Worm (Caenorhabditis elegans): ENCODE results near the gene fipr-3.

The fipr-3 gene

ce11 chrX:14453735-14454134 lies 30.5 kb downstream of the fipr-3 start, which contains the start of gene F23D12.7:
Gene F23D12.7 (minus strand): TSS chrX:14453835.
- no peak for TF ChIP-seq nhr-21 (tag; optimal IDR thresholded peaks at IDR 0.05)
- TF ChIP-seq sma-3 (GFP tag; optimal IDR thresholded peaks at IDR 0.05), result no peak
- no peak for TF ChIP-seq elt-3 (tag; optimal IDR thresholded peaks at IDR 0.05)
- no peak for TF ChIP-seq dmd-4 (tag; optimal IDR thresholded peaks at IDR 0.05)
- TF ChIP-seq nhr-129 (tag; optimal IDR thresholded peaks at IDR 0.05), result no peak
- no peak for TF ChIP-seq mab-5 (tag; optimal IDR thresholded peaks at IDR 0.05)
- no peak for TF ChIP-seq R02D3.7 (tag; optimal IDR thresholded peaks at IDR 0.05)
- no peak for TF ChIP-seq ama-1 (optimal IDR thresholded peaks at IDR 0.05)
- no peak for TF ChIP-seq ztf-4 (tag; optimal IDR thresholded peaks at IDR 0.05)
- TF ChIP-seq ceh-82 (tag; optimal IDR thresholded peaks at IDR 0.05), result no peak
- no peak for TF ChIP-seq mbf-1 (tag; optimal IDR thresholded peaks at IDR 0.05)
- TF ChIP-seq nhr-237 (tag; optimal IDR thresholded peaks at IDR 0.05), result no peak
- no peak for TF ChIP-seq skn-1 (tag; optimal IDR thresholded peaks at IDR 0.05)
- no peak for TF ChIP-seq nhr-10 (tag; optimal IDR thresholded peaks at IDR 0.05)
- TF ChIP-seq unc-55 (GFP tag; optimal IDR thresholded peaks at IDR 0.05), result no peak
- TF ChIP-seq blmp-1 (tag; optimal IDR thresholded peaks at IDR 0.05; ENCODE audit: insufficient read depth), result no peak
- TF ChIP-seq ZK546.5 (tag; optimal IDR thresholded peaks at IDR 0.05), result no peak
- no peak for TF ChIP-seq aly-2 (tag; optimal IDR thresholded peaks at IDR 0.05)
- no peak for TF ChIP-seq alr-1 (tag; optimal IDR thresholded peaks at IDR 0.05)

DNA sequence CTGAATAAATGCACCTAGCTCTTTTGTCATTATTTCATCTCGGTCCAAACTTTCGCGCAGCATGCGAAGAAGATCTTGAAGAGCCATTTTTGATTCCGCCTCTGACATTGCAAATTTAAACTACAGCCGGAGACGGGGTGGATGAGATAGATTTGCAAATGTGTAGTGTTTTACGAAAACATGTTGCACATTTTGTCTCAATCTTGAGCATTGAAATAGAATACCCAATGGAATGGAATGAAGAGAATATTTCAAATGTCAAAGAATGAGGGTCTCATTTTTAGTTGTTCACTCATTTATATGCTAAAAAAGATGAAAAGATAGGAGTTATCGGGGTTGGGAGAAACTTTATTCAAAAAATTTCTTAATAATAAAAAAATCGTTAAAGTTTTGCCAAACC lies 32.2 kb downstream of the fipr-3 start, which contains the start of gene Y66C5A.1:
Y66C5A.1 (minus strand) TSS at position 101 of the 400 bp plus-strand sequence.
- TF ChIP-seq ceh-16 (tag; optimal IDR thresholded peaks at IDR 0.05) (no peak), snpc-4 (tag; optimal IDR thresholded peaks at IDR 0.05) (no peak), elt-1 (tag; optimal IDR thresholded peaks at IDR 0.05) (no peak), R02D3.7 (tag; optimal IDR thresholded peaks at IDR 0.05) (no peak), sem-4 (tag; optimal IDR thresholded peaks at IDR 0.05) (no peak), lsy-2 (tag; optimal IDR thresholded peaks at IDR 0.05) (no peak), skn-1 (tag; optimal IDR thresholded peaks at IDR 0.05) (no peak), F13H6.1 (tag; optimal IDR thresholded peaks at IDR 0.05) (no peak), peb-1 (tag; optimal IDR thresholded peaks at IDR 0.05) (no peak), ama-1 (optimal IDR thresholded peaks at IDR 0.05) (no peak), lin-39 (tag; optimal IDR thresholded peaks at IDR 0.05) (no peak), aly-2 (tag; optimal IDR thresholded peaks at IDR 0.05) (no peak), Y55F3AM.14 (GFP tag; optimal IDR thresholded peaks at IDR 0.05) (no peak), nhr-77 (tag; optimal IDR thresholded peaks at IDR 0.05) (no peak), nhr-11 (tag; optimal IDR thresholded peaks at IDR 0.05) (no peak), mbf-1 (tag; optimal IDR thresholded peaks at IDR 0.05) (no peak), unc-55 (GFP tag; optimal IDR thresholded peaks at IDR 0.05) (no peak), alr-1 (tag; optimal IDR thresholded peaks at IDR 0.05) (no peak), lin-13 (GFP tag; optimal IDR thresholded peaks at IDR 0.05) (no peak), crh-2 (tag; optimal IDR thresholded peaks at IDR 0.05) (no peak)

- TF ChIP-seq nhr-21 (tag; optimal IDR thresholded peaks at IDR 0.05), result no peak
- TF ChIP-seq ztf-11 (tag; optimal IDR thresholded peaks at IDR 0.05), result no peak
- no peak for TF ChIP-seq skn-1 (tag; optimal IDR thresholded peaks at IDR 0.05)
- no peak for TF ChIP-seq elt-1 (tag; optimal IDR thresholded peaks at IDR 0.05)
- TF ChIP-seq peb-1 (tag; optimal IDR thresholded peaks at IDR 0.05), result no peak
- TF ChIP-seq lin-39 (tag; optimal IDR thresholded peaks at IDR 0.05), result no peak
- TF ChIP-seq nhr-10 (tag; optimal IDR thresholded peaks at IDR 0.05), result no peak
- TF ChIP-seq mbf-1 (tag; optimal IDR thresholded peaks at IDR 0.05), result no peak
- no peak for TF ChIP-seq nhr-237 (tag; optimal IDR thresholded peaks at IDR 0.05)
- TF ChIP-seq zag-1 (tag; optimal IDR thresholded peaks at IDR 0.05), result no peak
- TF ChIP-seq sma-3 (GFP tag; optimal IDR thresholded peaks at IDR 0.05), result no peak
- no peak for TF ChIP-seq nhr-77 (tag; optimal IDR thresholded peaks at IDR 0.05)
These were observed 37.2 kb downstream of the fipr-3 start, which contains the start of gene Y66C5A.2 for ce11 chrX:14460412-14460811. Gene Y66C5A.2 (plus strand): TSS chrX:14460712.

DNA sequence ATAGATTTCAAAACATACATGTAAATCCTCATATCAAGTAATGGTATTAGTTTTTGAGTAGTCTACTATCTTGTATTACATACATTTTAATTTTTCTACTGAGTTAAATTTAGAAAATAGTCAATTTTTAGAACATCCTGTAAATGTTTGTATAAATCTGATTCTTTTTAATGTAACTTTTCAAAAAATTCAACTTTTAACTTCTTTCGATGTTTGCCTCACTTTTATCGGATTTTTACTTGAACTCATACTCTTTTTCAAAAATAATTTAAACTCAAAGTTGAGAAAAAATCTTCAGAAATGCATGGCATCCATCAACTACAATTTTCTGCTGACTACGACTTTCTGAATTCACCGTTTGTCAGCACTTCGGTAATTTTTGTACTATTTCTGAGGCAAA lies 41.3 kb downstream of the fipr-3 start, which contains the start of gene M163.7:
M163.7 (plus strand) TSS at position 301 of the 400 bp plus-strand sequence.
- TF ChIP-seq skn-1 (tag; optimal IDR thresholded peaks at IDR 0.05) (no peak), C34F6.9 (tag; optimal IDR thresholded peaks at IDR 0.05) (no peak), lin-13 (GFP tag; optimal IDR thresholded peaks at IDR 0.05) (no peak), sma-3 (GFP tag; optimal IDR thresholded peaks at IDR 0.05) (no peak), nhr-10 (tag; optimal IDR thresholded peaks at IDR 0.05) (no peak), blmp-1 (tag; optimal IDR thresholded peaks at IDR 0.05; ENCODE audit: insufficient read depth) (no peak), ceh-82 (tag; optimal IDR thresholded peaks at IDR 0.05) (no peak)

DNA sequence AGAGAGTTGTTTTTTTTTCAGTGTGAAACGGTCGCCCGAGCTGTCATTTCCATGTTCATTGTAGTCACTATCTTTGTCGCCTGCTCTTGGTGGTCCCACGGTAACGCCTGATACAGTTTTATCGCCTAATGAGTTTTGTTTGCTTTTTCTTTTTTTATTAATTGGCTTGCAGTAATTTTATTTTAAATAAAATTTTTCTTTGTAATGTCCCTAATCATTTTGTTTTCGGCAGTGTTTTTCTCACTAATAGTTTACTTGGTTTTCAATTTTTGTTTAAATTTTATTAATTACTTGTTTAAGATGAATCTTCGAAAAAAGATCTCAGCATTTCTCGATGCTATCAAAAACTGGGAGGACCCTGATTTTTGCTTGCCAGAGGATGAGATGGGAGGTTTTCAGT lies 42.4 kb downstream of the fipr-3 start, which contains the start of gene M163.22:
M163.22 (plus strand) TSS at position 301 of the 400 bp plus-strand sequence.
- TF ChIP-seq crh-2 (tag; optimal IDR thresholded peaks at IDR 0.05) (no peak), unc-55 (GFP tag; optimal IDR thresholded peaks at IDR 0.05) (no peak), ama-1 (optimal IDR thresholded peaks at IDR 0.05) (no peak), nhr-12 (tag; optimal IDR thresholded peaks at IDR 0.05) (no peak), unc-39 (tag; optimal IDR thresholded peaks at IDR 0.05) (no peak), mab-5 (tag; optimal IDR thresholded peaks at IDR 0.05) (no peak), ceh-82 (tag; optimal IDR thresholded peaks at IDR 0.05) (no peak)
